Fruit fly (Drosophila melanogaster): ENCODE results near the gene ValRS-m.

Gene ValRS-m

DNA sequence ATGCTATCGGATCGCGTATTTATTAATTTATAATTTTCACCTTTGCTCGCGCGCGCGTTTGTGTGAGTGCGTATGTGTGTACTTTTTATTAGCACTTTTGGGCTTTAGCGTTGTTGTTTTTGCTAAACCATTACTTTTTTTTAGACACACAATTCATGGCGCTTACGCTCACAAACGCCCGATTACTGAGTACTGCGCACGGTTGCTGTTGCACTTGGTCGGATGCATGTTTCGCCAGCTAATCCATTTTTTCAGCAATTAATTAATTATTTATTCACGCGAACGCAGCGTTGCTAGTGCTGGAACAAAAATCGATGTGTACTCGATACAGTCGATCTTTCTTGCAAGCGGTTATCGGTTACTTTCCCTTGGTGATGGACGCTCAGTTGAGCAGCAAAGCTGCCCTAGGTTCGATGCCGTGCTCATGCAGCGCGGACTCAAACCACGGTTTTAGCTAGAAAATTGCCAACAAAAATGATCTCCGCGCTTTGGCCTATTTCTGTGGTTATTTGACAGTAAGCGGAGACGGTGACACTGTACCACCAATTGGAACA is 33.2 kb upstream of the ValRS-m start, which contains the start of the genes smg and CG5087 (continued):
- TF ChIP-seq ftz-f1 (GFP tag; optimal IDR thresholded peaks at IDR 0.05): peak; percentile 77
- no peak for TF ChIP-seq Fer3 (tag; optimal IDR thresholded peaks at IDR 0.05)
- TF ChIP-seq PHDP (tag; optimal IDR thresholded peaks at IDR 0.05): no peak
- TF ChIP-seq CG3726 (GFP tag; IDR thresholded peaks at IDR 0.05): no peak
- peak; percentile 58 for TF ChIP-seq bcd (GFP tag; optimal IDR thresholded peaks at IDR 0.05)
- TF ChIP-seq Six4 (GFP tag; optimal IDR thresholded peaks at IDR 0.05): peak; percentile 2
- no peak for TF ChIP-seq CG7556 (GFP tag; optimal IDR thresholded peaks at IDR 0.05)
- peak; percentile 25 for TF ChIP-seq CG18262 (tag; optimal IDR thresholded peaks at IDR 0.05)
- TF ChIP-seq luna (GFP tag; optimal IDR thresholded peaks at IDR 0.05): no peak
- peak; percentile 50 for TF ChIP-seq sug (tag; optimal IDR thresholded peaks at IDR 0.05)
- TF ChIP-seq ken (GFP tag; IDR thresholded peaks at IDR 0.05): peak; percentile 70
- no peak for TF ChIP-seq grn (GFP tag; optimal IDR thresholded peaks at IDR 0.05)
- TF ChIP-seq Hr3 (GFP tag; optimal IDR thresholded peaks at IDR 0.05): peak; percentile 52
- no peak for TF ChIP-seq jing (GFP tag; optimal IDR thresholded peaks at IDR 0.05)
- TF ChIP-seq CG6654 (GFP tag; optimal IDR thresholded peaks at IDR 0.05): no peak
- TF ChIP-seq Dek (tag; optimal IDR thresholded peaks at IDR 0.05): peak; percentile 59
- peak; percentile 53 for TF ChIP-seq CG15601 (tag; optimal IDR thresholded peaks at IDR 0.05)
- no peak for TF ChIP-seq Lim3 (GFP tag; IDR thresholded peaks at IDR 0.05)
- TF ChIP-seq CG30431 (GFP tag; optimal IDR thresholded peaks at IDR 0.05): no peak
- TF ChIP-seq ab (GFP tag; optimal IDR thresholded peaks at IDR 0.05): no peak
- TF ChIP-seq CG10209 (GFP tag; optimal IDR thresholded peaks at IDR 0.05): no peak
- peak; percentile 91 for TF ChIP-seq MESR4 (GFP tag; optimal IDR thresholded peaks at IDR 0.05)
- no peak; the same call in 1 of the 2 replicates for TF ChIP-seq ttk (GFP tag; IDR thresholded peaks at IDR 0.05)
- no peak for TF ChIP-seq CG14667 (GFP tag; IDR thresholded peaks at IDR 0.05)
- peak; percentile 39 for TF ChIP-seq CG9817 (tag; optimal IDR thresholded peaks at IDR 0.05)
- TF ChIP-seq CG9437 (GFP tag; optimal IDR thresholded peaks at IDR 0.05): no peak
- TF ChIP-seq CG32772 (GFP tag; IDR thresholded peaks at IDR 0.05): no peak
- no peak for TF ChIP-seq pnt (GFP tag; optimal IDR thresholded peaks at IDR 0.05)
- no peak for TF ChIP-seq CG10366 (GFP tag; IDR thresholded peaks at IDR 0.05)
- peak; percentile 19; the same call in 1 of the 2 replicates for TF ChIP-seq lmd (GFP tag; IDR thresholded peaks at IDR 0.05)
- TF ChIP-seq CTCF (GFP tag; optimal IDR thresholded peaks at IDR 0.05): peak; percentile 71
- TF ChIP-seq CG11560 (tag; IDR thresholded peaks at IDR 0.05): peak; percentile 100
- no peak for TF ChIP-seq Awh (GFP tag; IDR thresholded peaks at IDR 0.05)
- peak in 1 of 2 experiments; percentile 8 for TF ChIP-seq Hr51 (GFP tag; optimal IDR thresholded peaks at IDR 0.05)
- no peak for TF ChIP-seq en (GFP tag; optimal IDR thresholded peaks at IDR 0.05)
- no peak for TF ChIP-seq CG7271 (tag; optimal IDR thresholded peaks at IDR 0.05)
- TF ChIP-seq CG9215 (GFP tag; IDR thresholded peaks at IDR 0.05): no peak
- peak; percentile 86 for TF ChIP-seq CHES-1-like (GFP tag; optimal IDR thresholded peaks at IDR 0.05)
- no peak for TF ChIP-seq Ravus (GFP tag; IDR thresholded peaks at IDR 0.05)
- TF ChIP-seq kah (GFP tag; optimal IDR thresholded peaks at IDR 0.05): no peak
- peak; percentile 81 for TF ChIP-seq Opbp (GFP tag; IDR thresholded peaks at IDR 0.05; ENCODE audit: partially characterized antibody)
- TF ChIP-seq Sry-β (GFP tag; optimal IDR thresholded peaks at IDR 0.05): peak; percentile 79
- no peak for TF ChIP-seq kay (GFP tag; optimal IDR thresholded peaks at IDR 0.05)
- TF ChIP-seq CG9797 (GFP tag; optimal IDR thresholded peaks at IDR 0.05): peak; percentile 97
- no peak for TF ChIP-seq CG31388 (GFP tag; optimal IDR thresholded peaks at IDR 0.05)
- TF ChIP-seq BtbVII (GFP tag; optimal IDR thresholded peaks at IDR 0.05): peak; percentile 14
- TF ChIP-seq Oaz (GFP tag; IDR thresholded peaks at IDR 0.05): no peak
- no peak for TF ChIP-seq Hmx (GFP tag; optimal IDR thresholded peaks at IDR 0.05)
- TF ChIP-seq CG14965 (GFP tag; optimal IDR thresholded peaks at IDR 0.05; ENCODE audit: borderline replicate concordance): no peak
- peak; percentile 30; the same call in 1 of the 3 replicates for TF ChIP-seq vnd (GFP tag; IDR thresholded peaks at IDR 0.05; ENCODE audit: partially characterized antibody)
- no peak for TF ChIP-seq tio (GFP tag; optimal IDR thresholded peaks at IDR 0.05)

Measured in whole organism, embryonic.